Worm (Caenorhabditis elegans): ENCODE data around the gene R03H10.4.

ce11 chrII:4173398-4173797 is 5.1 kb upstream of the R03H10.4 start, which contains the start of gene R03H10.6:
- TF ChIP-seq sem-2 (GFP tag; optimal IDR thresholded peaks at IDR 0.05) (no peak), nhr-12 (tag; optimal IDR thresholded peaks at IDR 0.05) (no peak), elt-1 (tag; optimal IDR thresholded peaks at IDR 0.05; ENCODE audit: borderline replicate concordance, insufficient read depth) (no peak), nhr-28 (tag; optimal IDR thresholded peaks at IDR 0.05) (no peak), mab-5 (tag; optimal IDR thresholded peaks at IDR 0.05) (no peak), mep-1 (tag; optimal IDR thresholded peaks at IDR 0.05) (no peak), M03D4.4 (tag; optimal IDR thresholded peaks at IDR 0.05) (no peak), unc-62 (GFP tag; optimal IDR thresholded peaks at IDR 0.05) (no peak), lsy-2 (tag; optimal IDR thresholded peaks at IDR 0.05) (no peak), pha-4 (tag; optimal IDR thresholded peaks at IDR 0.05) (no peak)
